Worm (Caenorhabditis elegans): Measurements from ENCODE around the gene chhy-1.

DNA sequence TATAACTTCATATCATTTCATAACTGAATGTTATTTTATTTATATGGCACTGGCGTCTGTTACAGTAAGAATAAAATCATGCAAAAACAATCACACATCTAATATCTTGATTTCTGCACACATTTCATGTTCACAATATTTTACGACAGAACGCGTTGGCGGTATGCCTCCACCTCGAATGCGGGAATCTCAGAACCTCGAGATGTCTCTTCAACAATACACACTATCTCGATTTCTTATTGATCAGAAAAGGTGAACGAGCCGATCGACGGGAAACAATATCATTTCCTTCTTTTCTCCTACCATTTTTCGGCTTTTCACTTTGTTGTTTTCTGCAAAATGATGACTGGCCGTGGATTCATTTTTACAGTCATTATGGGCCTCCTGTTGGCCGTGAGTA is 9.8 kb downstream of the chhy-1 start, which contains the start of gene F28C6.10:
- TF ChIP-seq flt-1 (GFP tag; IDR thresholded peaks at IDR 0.05) (no peak), cog-1 (tag; optimal IDR thresholded peaks at IDR 0.05) (no peak)

Data from whole organism, midembryonic.